Worm (Caenorhabditis elegans): ENCODE results near the gene srj-33.

ce11 chrV:9926240-9926639 lies 11.1 kb downstream of the srj-33 start, which contains the start of gene C50H2.13:
- no peak for TF ChIP-seq cog-1 (tag; optimal IDR thresholded peaks at IDR 0.05)
- no peak for TF ChIP-seq tab-1 (GFP tag; IDR thresholded peaks at IDR 0.05)
